Fruit fly (Drosophila melanogaster) whole organism, embryonic: ENCODE results near the gene mRpS31.
A peak's percentile ranks its signal among the peaks of the same experiment; 100 is the strongest.

Source experiments
- CG10543 ChIP-seq: fragments of 200-800 bp; sonication (Bioruptor generic); optimal IDR thresholded peaks from 3 replicates; lab custom pipeline; 2017; ENCODE audit warnings: missing biosample characterization, mild to moderate bottlenecking, missing genetic modification characterization, moderate library complexity
- CG11398 ChIP-seq: fragments of 200-800 bp; sonication (Bioruptor generic); optimal IDR thresholded peaks from 2 replicates; lab custom pipeline; 2016; ENCODE audit warnings: missing biosample characterization, missing genetic modification characterization
- CG1233 ChIP-seq: fragments of 200-800 bp; sonication (Bioruptor generic); optimal IDR thresholded peaks from 4 replicates; lab custom pipeline; 2018; ENCODE audit warnings: missing biosample characterization, mild to moderate bottlenecking, missing genetic modification characterization
- CG12769 ChIP-seq: fragments of 200-800 bp; sonication (Bioruptor generic); optimal IDR thresholded peaks from 2 replicates; lab custom pipeline; 2019; ENCODE audit warnings: missing biosample characterization, mild to moderate bottlenecking, missing genetic modification characterization, moderate library complexity
- CG13775 ChIP-seq: fragments of 200-800 bp; sonication (Bioruptor generic); optimal IDR thresholded peaks from 3 replicates; lab custom pipeline; 2017; ENCODE audit warnings: missing biosample characterization, mild to moderate bottlenecking, missing genetic modification characterization
- CG1647 ChIP-seq: fragments of 200-800 bp; sonication (Bioruptor generic); optimal IDR thresholded peaks from 3 replicates; lab custom pipeline; 2016; ENCODE audit warnings: missing biosample characterization, missing genetic modification characterization
- CG1832 ChIP-seq: fragments of 200-800 bp; sonication (Bioruptor generic); optimal IDR thresholded peaks from 2 replicates; lab custom pipeline; 2017; ENCODE audit warnings: missing biosample characterization, mild to moderate bottlenecking, missing genetic modification characterization, inconsistent platforms
- CG18476 ChIP-seq: fragments of 200-800 bp; sonication (Bioruptor generic); optimal IDR thresholded peaks from 2 replicates; lab custom pipeline; 2016; ENCODE audit warnings: missing biosample characterization, mild to moderate bottlenecking, missing genetic modification characterization
- CG3065 ChIP-seq: fragments of 200-800 bp; sonication (Bioruptor generic); optimal IDR thresholded peaks from 2 replicates; lab custom pipeline; 2016; ENCODE audit warnings: missing biosample characterization, missing genetic modification characterization
- CG34422 ChIP-seq: fragments of 200-800 bp; sonication (Bioruptor generic); IDR thresholded peaks from 3 replicates; pipeline ENCODE4 v1.3.6; 2022; ENCODE audit warnings: missing biosample characterization, missing genetic modification characterization
- CG4820 ChIP-seq: fragments of 200-800 bp; sonication (Bioruptor generic); optimal IDR thresholded peaks from 3 replicates; lab custom pipeline; 2016; ENCODE audit warnings: missing biosample characterization, missing genetic modification characterization
- CG6272 ChIP-seq: fragments of 200-800 bp; sonication (Bioruptor generic); IDR thresholded peaks from 2 replicates; pipeline ENCODE4 v1.3.6; 2022; ENCODE audit warnings: missing biosample characterization, missing genetic modification characterization
- CG6765 ChIP-seq: fragments of 200-800 bp; sonication (Bioruptor generic); optimal IDR thresholded peaks from 3 replicates; lab custom pipeline; 2017; ENCODE audit warnings: missing biosample characterization, mild to moderate bottlenecking, missing genetic modification characterization
- CG8281 ChIP-seq: fragments of 200-800 bp; sonication (Bioruptor generic); optimal IDR thresholded peaks from 2 replicates; lab custom pipeline; 2018; ENCODE audit warnings: missing biosample characterization, mild to moderate bottlenecking, missing genetic modification characterization, moderate library complexity
- CG9215 ChIP-seq: fragments of 200-800 bp; sonication (Bioruptor generic); IDR thresholded peaks from 2 replicates; pipeline ENCODE4 v1.3.6; 2022; ENCODE audit warnings: missing biosample characterization, missing genetic modification characterization
- CG9817 ChIP-seq: fragments of 200-800 bp; sonication (Bioruptor generic); optimal IDR thresholded peaks from 2 replicates; lab custom pipeline; 2018; ENCODE audit warnings: missing biosample characterization, mild to moderate bottlenecking, missing genetic modification characterization, moderate library complexity
- Camta ChIP-seq: fragments of 200-800 bp; sonication (Bioruptor generic); optimal IDR thresholded peaks from 2 replicates; lab custom pipeline; 2016; ENCODE audit warnings: missing biosample characterization, missing genetic modification characterization
- D ChIP-seq, 2 experiments: fragments of 200-800 bp in 1 of 2; fragments of >200 bp in 1 of 2; sonication (Bioruptor generic) in 1 of 2; optimal IDR thresholded peaks; 2 replicates in 1 of 2; 3 replicates in 1 of 2; lab custom pipeline; 2017; ENCODE audit warnings: mild to moderate bottlenecking in 1 of 2, missing biosample characterization in 1 of 2, missing genetic modification characterization in 1 of 2, missing genetic modification reagents in 1 of 2
- Hey ChIP-seq: fragments of 200-800 bp; sonication (Bioruptor generic); optimal IDR thresholded peaks from 3 replicates; lab custom pipeline; 2018; ENCODE audit warnings: missing biosample characterization, mild to moderate bottlenecking, missing genetic modification characterization
- Sox102F ChIP-seq: fragments of 200-800 bp; sonication (Bioruptor generic); optimal IDR thresholded peaks from 2 replicates; lab custom pipeline; 2018; ENCODE audit warnings: missing biosample characterization, mild to moderate bottlenecking, missing genetic modification characterization, moderate library complexity
- Sry-β ChIP-seq: fragments of 200-800 bp; sonication (Bioruptor generic); optimal IDR thresholded peaks from 2 replicates; lab custom pipeline; 2018; ENCODE audit warnings: missing biosample characterization, mild to moderate bottlenecking, missing genetic modification characterization, moderate library complexity
- Stat92E ChIP-seq, 3 experiments: fragments of >200 bp in 2 of 3; fragments of 200-800 bp in 1 of 3; sonication (Bioruptor generic) in 1 of 3; optimal IDR thresholded peaks; 2 replicates each; lab custom pipeline; 2017 to 2019; ENCODE audit warnings: missing biosample characterization in 3 of 3, missing genetic modification characterization in 3 of 3, mild to moderate bottlenecking in 1 of 3, moderate library complexity in 1 of 3
- ab ChIP-seq: fragments of 200-800 bp; sonication (Bioruptor generic); optimal IDR thresholded peaks from 2 replicates; lab custom pipeline; 2016; ENCODE audit warnings: missing biosample characterization, missing genetic modification characterization
- ap ChIP-seq: fragments of 200-800 bp; sonication (Bioruptor generic); IDR thresholded peaks from 2 replicates; pipeline ENCODE4 v1.3.6; 2022; ENCODE audit warnings: missing biosample characterization, missing genetic modification characterization
- ato ChIP-seq: fragments of 200-800 bp; sonication (Bioruptor generic); IDR thresholded peaks from 2 replicates; pipeline ENCODE4 v1.3.6; 2022; ENCODE audit warnings: missing biosample characterization, missing genetic modification characterization; ENCODE audit not compliant: partially characterized antibody
- cad ChIP-seq: fragments of >200 bp; optimal IDR thresholded peaks from 2 replicates; lab custom pipeline; 2017; ENCODE audit warnings: missing biosample characterization, missing genetic modification characterization
- crol ChIP-seq: fragments of 200-800 bp; sonication (Bioruptor generic); IDR thresholded peaks from 2 replicates; pipeline ENCODE4 v1.3.6; 2022; ENCODE audit warnings: missing biosample characterization, missing genetic modification characterization
- dimm ChIP-seq: fragments of 200-800 bp; sonication (Bioruptor generic); IDR thresholded peaks from 2 replicates; pipeline ENCODE4 v1.3.6; 2022; ENCODE audit warnings: missing biosample characterization, missing genetic modification characterization
- dmrt11E ChIP-seq: fragments of 200-800 bp; sonication (Bioruptor generic); optimal IDR thresholded peaks from 3 replicates; lab custom pipeline; 2018; ENCODE audit warnings: missing biosample characterization, mild to moderate bottlenecking, missing genetic modification characterization, moderate library complexity
- gce ChIP-seq: fragments of 200-800 bp; sonication (Bioruptor generic); IDR thresholded peaks from 3 replicates; pipeline ENCODE4 v1.3.6; 2022; ENCODE audit warnings: missing biosample characterization, missing genetic modification characterization
- gcm ChIP-seq: fragments of 200-800 bp; sonication (Bioruptor generic); optimal IDR thresholded peaks from 2 replicates; lab custom pipeline; 2019; ENCODE audit warnings: missing biosample characterization, mild to moderate bottlenecking, missing genetic modification characterization, moderate library complexity
- grn ChIP-seq: fragments of 200-800 bp; sonication (Bioruptor generic); optimal IDR thresholded peaks from 3 replicates; lab custom pipeline; 2017; ENCODE audit warnings: missing biosample characterization, missing genetic modification characterization
- gsb-n ChIP-seq: fragments of 200-800 bp; sonication (Bioruptor generic); optimal IDR thresholded peaks from 3 replicates; lab custom pipeline; 2018; ENCODE audit warnings: missing biosample characterization, mild to moderate bottlenecking, missing genetic modification characterization
- h ChIP-seq: fragments of >200 bp; optimal IDR thresholded peaks from 2 replicates; lab custom pipeline; 2017
- hbn ChIP-seq: fragments of 200-800 bp; sonication (Bioruptor generic); IDR thresholded peaks from 2 replicates; pipeline ENCODE4 v1.3.6; 2022; ENCODE audit warnings: missing biosample characterization, missing genetic modification characterization; ENCODE audit not compliant: partially characterized antibody
- ind ChIP-seq: fragments of 200-800 bp; sonication (Bioruptor generic); optimal IDR thresholded peaks from 3 replicates; lab custom pipeline; 2016; ENCODE audit warnings: missing biosample characterization, missing genetic modification characterization
- kni ChIP-seq: fragments of 200-800 bp; sonication (Bioruptor generic); optimal IDR thresholded peaks from 3 replicates; lab custom pipeline; 2017; ENCODE audit warnings: mild to moderate bottlenecking, missing biosample characterization, missing genetic modification reagents, missing genetic modification characterization
- lab ChIP-seq: fragments of 200-800 bp; sonication (Bioruptor generic); optimal IDR thresholded peaks from 3 replicates; lab custom pipeline; 2017; ENCODE audit warnings: missing biosample characterization, missing genetic modification characterization, mild to moderate bottlenecking, moderate library complexity, missing genetic modification reagents
- oc ChIP-seq: fragments of 200-800 bp; sonication (Bioruptor generic); optimal IDR thresholded peaks from 2 replicates; lab custom pipeline; 2018; ENCODE audit warnings: missing biosample characterization, mild to moderate bottlenecking, missing genetic modification characterization, moderate library complexity
- pita ChIP-seq: fragments of 200-800 bp; sonication (Bioruptor generic); optimal IDR thresholded peaks from 2 replicates; lab custom pipeline; 2017; ENCODE audit warnings: missing biosample characterization, mild to moderate bottlenecking, missing genetic modification characterization
- ranshi ChIP-seq: fragments of 200-800 bp; sonication (Bioruptor generic); IDR thresholded peaks from 2 replicates; pipeline ENCODE4 v1.3.6; 2022; ENCODE audit warnings: missing biosample characterization, missing genetic modification characterization
- shn ChIP-seq: fragments of 200-800 bp; sonication (Bioruptor generic); optimal IDR thresholded peaks from 3 replicates; lab custom pipeline; 2016; ENCODE audit warnings: missing biosample characterization, missing genetic modification characterization
- stc ChIP-seq: fragments of 200-800 bp; sonication (Bioruptor generic); IDR thresholded peaks from 2 replicates; pipeline ENCODE4 v1.3.6; 2022; ENCODE audit warnings: missing biosample characterization, missing genetic modification characterization
- tll ChIP-seq, 2 experiments: fragments of 200-800 bp in 1 of 2; fragments of >200 bp in 1 of 2; sonication (Bioruptor generic) in 1 of 2; optimal IDR thresholded peaks; 2 replicates each; lab custom pipeline; 2017 to 2019; ENCODE audit warnings: missing biosample characterization in 2 of 2, missing genetic modification characterization in 2 of 2, mild to moderate bottlenecking in 1 of 2, moderate library complexity in 1 of 2
- twi ChIP-seq: fragments of 200-800 bp; optimal IDR thresholded peaks from 2 replicates; lab custom pipeline; 2019; ENCODE audit warnings: missing biosample characterization, mild to moderate bottlenecking, missing genetic modification characterization, moderate library complexity
- z ChIP-seq: fragments of 200-800 bp; sonication (Bioruptor generic); IDR thresholded peaks from 3 replicates; pipeline ENCODE4 v1.3.6; 2022; ENCODE audit warnings: missing biosample characterization, missing genetic modification characterization
- zen ChIP-seq: fragments of 200-800 bp; sonication (Bioruptor generic); optimal IDR thresholded peaks from 3 replicates; lab custom pipeline; 2018; ENCODE audit warnings: missing biosample characterization, mild to moderate bottlenecking, missing genetic modification characterization, moderate library complexity

Gene mRpS31

DNA sequence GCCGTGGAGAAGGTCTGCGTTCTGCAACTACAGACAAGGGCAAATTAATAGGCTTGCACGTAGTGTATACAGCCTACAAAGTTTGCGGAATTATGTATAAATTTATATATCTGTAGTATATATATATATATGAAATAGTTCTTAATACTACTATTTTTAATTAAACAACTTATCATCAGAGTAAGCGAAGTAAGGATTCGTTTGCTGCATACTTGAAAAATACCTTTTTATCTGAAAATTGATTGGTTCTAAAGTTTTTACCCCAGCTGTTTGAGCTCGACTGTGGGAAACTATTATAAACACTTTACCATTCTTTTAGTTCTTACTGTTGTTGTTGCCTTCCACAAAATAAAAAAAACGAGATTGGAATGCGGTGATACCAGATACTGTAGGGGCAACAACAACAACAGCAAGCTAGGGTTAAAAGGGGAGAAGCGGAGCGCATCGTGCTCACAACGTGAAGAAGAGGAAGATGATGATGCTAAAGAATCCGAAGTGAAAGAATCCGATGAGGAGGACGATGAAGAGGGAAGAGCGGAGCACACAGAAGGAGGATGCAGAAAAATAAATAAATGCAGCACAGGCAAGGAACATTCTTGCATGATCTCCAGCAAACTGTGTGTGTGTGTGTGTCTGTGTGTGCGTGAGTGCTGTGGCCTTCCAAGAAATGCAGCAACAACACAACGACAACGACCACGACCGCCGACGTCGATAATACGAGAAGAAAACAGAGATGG, 38.2 kb downstream of the mRpS31 start (continued):
- TF ChIP-seq dimm = no peak
- no peak for TF ChIP-seq pita (GFP tag; lab: Kevin White, UChicago)
- TF ChIP-seq CG12769 (tag; lab: Kevin White, UChicago) = no peak
- no peak for TF ChIP-seq hbn (GFP tag; lab: Robert Waterston, UW)
- TF ChIP-seq lab = peak; percentile 50
- no peak for TF ChIP-seq CG9817 (tag; lab: Kevin White, UChicago)
- TF ChIP-seq CG11398 (GFP tag; lab: Kevin White, UChicago) = no peak
- TF ChIP-seq CG18476 = no peak
- no peak for TF ChIP-seq ato (GFP tag; lab: Robert Waterston, UW)
- peak; percentile 27 for TF ChIP-seq CG3065 (GFP tag; lab: Kevin White, UChicago)
- TF ChIP-seq CG13775 (GFP tag; lab: Kevin White, UChicago) = peak; percentile 40
- TF ChIP-seq ind (GFP tag; lab: Kevin White, UChicago) = no peak
- TF ChIP-seq Camta (GFP tag; lab: Kevin White, UChicago) = no peak
- no peak for TF ChIP-seq CG9215 (GFP tag; lab: Robert Waterston, UW)
- peak; percentile 24 for TF ChIP-seq CG1233 (GFP tag; lab: Kevin White, UChicago)
- no peak for TF ChIP-seq CG1647 (GFP tag; lab: Kevin White, UChicago)
- TF ChIP-seq Hey (tag; lab: Kevin White, UChicago) = no peak
- TF ChIP-seq ranshi = no peak
- no peak for TF ChIP-seq ap (GFP tag; lab: Robert Waterston, UW)
- TF ChIP-seq, all 482 proteins: peak for 135

DNA sequence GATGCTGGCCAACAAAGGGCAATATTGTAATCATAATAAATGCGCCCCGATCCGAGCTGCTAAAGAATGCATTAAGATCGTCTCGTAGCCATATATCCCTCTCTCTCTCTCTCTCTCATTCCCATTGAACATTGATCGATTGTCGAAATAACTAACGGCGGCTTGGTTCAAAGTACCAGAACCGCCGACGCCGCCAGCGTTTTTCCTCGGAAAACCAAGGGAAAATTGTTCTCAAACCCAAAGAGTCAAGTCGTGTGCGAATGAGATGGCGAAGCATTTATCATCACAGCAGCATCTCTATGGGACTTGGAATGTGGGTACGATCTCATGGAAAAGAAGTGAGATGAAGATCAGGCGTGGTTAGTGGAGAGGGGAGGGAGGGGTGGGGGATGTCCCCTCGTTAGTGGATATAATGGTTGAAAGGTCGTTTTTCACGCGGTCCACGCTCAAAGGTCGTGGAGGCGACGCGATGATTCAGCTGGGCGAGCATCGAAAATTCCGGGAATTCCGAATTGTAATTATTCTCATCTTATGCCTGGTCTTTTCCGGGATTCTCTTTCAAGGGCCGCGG, 38.9 kb downstream of the mRpS31 start:
- peak; percentile 84 for TF ChIP-seq grn
- no peak for TF ChIP-seq CG34422 (GFP tag; lab: Robert Waterston, UW)
- peak; percentile 11 for TF ChIP-seq twi (tag; lab: Kevin White, UChicago)
- TF ChIP-seq zen = peak; percentile 63
- 0 out of 3 replicates have a peak, but pooled peaks have one; percentile 31 for TF ChIP-seq gce (GFP tag; lab: Robert Waterston, UW)
- TF ChIP-seq shn (GFP tag; lab: Kevin White, UChicago) = peak; percentile 5
- TF ChIP-seq ab (GFP tag; lab: Kevin White, UChicago) = no peak
- peak in 1 of 3 experiments; percentile 95 for TF ChIP-seq Stat92E (GFP tag; optimal IDR thresholded peaks at IDR 0.05; lab: Kevin White, UChicago)
- TF ChIP-seq CG8281 (tag; lab: Kevin White, UChicago) = peak; percentile 34
- TF ChIP-seq CG1832 = peak; percentile 37
- TF ChIP-seq crol (GFP tag; lab: Robert Waterston, UW) = peak; percentile 87
- no peak for TF ChIP-seq h (lab: Kevin White, UChicago)
- no peak for TF ChIP-seq CG4820 (GFP tag; lab: Kevin White, UChicago)
- no peak for TF ChIP-seq Sox102F (GFP tag; lab: Kevin White, UChicago)
- TF ChIP-seq Sry-β = peak; percentile 11
- peak; percentile 35 for TF ChIP-seq gcm (GFP tag; lab: Kevin White, UChicago)
- TF ChIP-seq stc (GFP tag; lab: Robert Waterston, UW) = no peak
- TF ChIP-seq tll (GFP tag; optimal IDR thresholded peaks at IDR 0.05; lab: Kevin White, UChicago) = peak in 1 of 2 experiments; percentile 89
- TF ChIP-seq z (GFP tag; lab: Robert Waterston, UW) = 0 out of 3 replicates have a peak, but pooled peaks have one; percentile 43
- peak; percentile 28 for TF ChIP-seq CG10543 (GFP tag; lab: Kevin White, UChicago)
- no peak for TF ChIP-seq dmrt11E (tag; lab: Kevin White, UChicago)
- no peak for TF ChIP-seq CG6765 (GFP tag; lab: Kevin White, UChicago)
- peak; percentile 66 for TF ChIP-seq D (optimal IDR thresholded peaks at IDR 0.05; lab: Kevin White, UChicago)
- no peak for TF ChIP-seq D (GFP tag; optimal IDR thresholded peaks at IDR 0.05; lab: Kevin White, UChicago)
- peak; percentile 88 for TF ChIP-seq kni (GFP tag; lab: Kevin White, UChicago)
- peak; percentile 58 for TF ChIP-seq cad (GFP tag; lab: Kevin White, UChicago)
- no peak for TF ChIP-seq gsb-n (tag; lab: Kevin White, UChicago)
- peak; percentile 4 for TF ChIP-seq oc (tag; lab: Kevin White, UChicago)
- TF ChIP-seq CG6272 (GFP tag; lab: Robert Waterston, UW) = no peak
